Worm (Caenorhabditis elegans) whole organism, young adult: ENCODE results near the gene ape-1.

Source experiments
- B0336.3 ChIP-seq: fragments of 200-800 bp; sonication (Bioruptor generic); IDR thresholded peaks from 2 replicates; pipeline ENCODE4 v1.3.6; 2022; ENCODE audit warnings: missing genetic modification characterization, missing compliant biosample characterization
- C17E4.6 ChIP-seq: fragments of 200-800 bp; sonication (Bioruptor generic); IDR thresholded peaks from 2 replicates; pipeline ENCODE4 v1.3.6; 2022; ENCODE audit warnings: missing genetic modification reagents, missing genetic modification characterization, missing compliant biosample characterization
- F10E7.11 ChIP-seq: sonication (generic microtip); optimal IDR thresholded peaks from 2 replicates; lab custom pipeline; 2017; ENCODE audit warnings: mild to moderate bottlenecking, missing genetic modification characterization, moderate library complexity, missing compliant biosample characterization
- F33H1.4 ChIP-seq: fragments of 200-800 bp; sonication (Bioruptor generic); IDR thresholded peaks from 2 replicates; pipeline ENCODE4 v1.3.6; 2022; ENCODE audit warnings: missing genetic modification reagents, missing genetic modification characterization, missing compliant biosample characterization
- F37B4.10 ChIP-seq: fragments of 200-800 bp; sonication (Bioruptor generic); IDR thresholded peaks from 2 replicates; pipeline ENCODE4 v1.3.6; 2022; ENCODE audit warnings: missing genetic modification characterization, missing compliant biosample characterization
- F57C9.4 ChIP-seq: sonication (generic microtip); optimal IDR thresholded peaks from 2 replicates; lab custom pipeline; 2017; ENCODE audit warnings: mild to moderate bottlenecking, missing genetic modification characterization, missing compliant biosample characterization
- K12H6.12 ChIP-seq: fragments of 200-800 bp; sonication (Bioruptor generic); optimal IDR thresholded peaks from 2 replicates; lab custom pipeline; 2018; ENCODE audit warnings: mild to moderate bottlenecking, missing genetic modification characterization, missing compliant biosample characterization
- T07F8.4 ChIP-seq: sonication (generic microtip); optimal IDR thresholded peaks from 2 replicates; lab custom pipeline; 2016; ENCODE audit warnings: mild to moderate bottlenecking, missing genetic modification characterization, moderate library complexity, missing compliant biosample characterization
- Y53F4B.3 ChIP-seq: fragments of 200-800 bp; sonication (Bioruptor generic); IDR thresholded peaks from 2 replicates; pipeline ENCODE4 v1.3.6; 2022; ENCODE audit warnings: missing genetic modification reagents, missing genetic modification characterization, missing compliant biosample characterization
- Y53G8AR.9 ChIP-seq: fragments of 200-800 bp; sonication (Bioruptor generic); conservative IDR thresholded peaks from 2 replicates; pipeline ENCODE4 v1.3.6; 2022; ENCODE audit warnings: missing genetic modification reagents, missing genetic modification characterization, missing compliant biosample characterization
- Y67H2A.10 ChIP-seq: fragments of 200-800 bp; sonication (Bioruptor generic); conservative IDR thresholded peaks from 2 replicates; pipeline ENCODE4 v1.3.6; 2022; ENCODE audit warnings: missing genetic modification reagents, missing genetic modification characterization, missing compliant biosample characterization
- ZK185.1 ChIP-seq: sonication (generic microtip); optimal IDR thresholded peaks from 2 replicates; lab custom pipeline; 2016; ENCODE audit warnings: mild to moderate bottlenecking, missing genetic modification characterization, missing compliant biosample characterization; ENCODE audit not compliant: poor library complexity, severe bottlenecking
- atf-7 ChIP-seq: sonication (generic microtip); optimal IDR thresholded peaks from 2 replicates; lab custom pipeline; 2017; ENCODE audit warnings: mild to moderate bottlenecking, missing genetic modification characterization, missing compliant biosample characterization
- attf-5 ChIP-seq: fragments of 200-800 bp; sonication (Bioruptor generic); optimal IDR thresholded peaks from 2 replicates; lab custom pipeline; 2018; ENCODE audit warnings: mild to moderate bottlenecking, missing genetic modification characterization, missing compliant biosample characterization
- attf-6 ChIP-seq: fragments of 200-800 bp; sonication (Bioruptor generic); IDR thresholded peaks from 2 replicates; pipeline ENCODE4 v1.3.6; 2022; ENCODE audit warnings: missing genetic modification reagents, missing genetic modification characterization, missing compliant biosample characterization
- bed-2 ChIP-seq: fragments of 200-800 bp; sonication (Bioruptor generic); IDR thresholded peaks from 2 replicates; pipeline ENCODE4 v1.3.6; 2022; ENCODE audit warnings: missing genetic modification reagents, missing genetic modification characterization, missing compliant biosample characterization
- ccch-3 ChIP-seq: fragments of 200-800 bp; sonication (Bioruptor generic); optimal IDR thresholded peaks from 2 replicates; lab custom pipeline; 2018; ENCODE audit warnings: mild to moderate bottlenecking, missing genetic modification characterization, missing compliant biosample characterization
- cebp-1 ChIP-seq, 2 experiments: fragments of 200-800 bp in 1 of 2; sonication (Bioruptor generic) in 1 of 2; sonication (generic microtip) in 1 of 2; IDR thresholded peaks in 1 of 2; optimal IDR thresholded peaks in 1 of 2; 2 replicates each; pipeline versions ENCODE4 v1.3.6 to Lab custom; 2017 to 2022; ENCODE audit warnings: missing compliant biosample characterization in 2 of 2, missing genetic modification characterization in 2 of 2, mild to moderate bottlenecking in 1 of 2, missing genetic modification reagents in 1 of 2, moderate library complexity in 1 of 2
- cebp-2 ChIP-seq: fragments of 200-800 bp; sonication (Bioruptor generic); IDR thresholded peaks from 2 replicates; pipeline ENCODE4 v1.3.6; 2022; ENCODE audit warnings: missing genetic modification characterization, missing compliant biosample characterization
- ceh-27 ChIP-seq: fragments of 200-800 bp; sonication (Bioruptor generic); optimal IDR thresholded peaks from 2 replicates; lab custom pipeline; 2018; ENCODE audit warnings: mild to moderate bottlenecking, missing genetic modification characterization, moderate library complexity, missing compliant biosample characterization
- ceh-40 ChIP-seq: fragments of 200-800 bp; sonication (Bioruptor generic); IDR thresholded peaks from 2 replicates; pipeline ENCODE4 v1.3.6; 2022; ENCODE audit warnings: missing genetic modification characterization, missing compliant biosample characterization
- ceh-58 ChIP-seq: fragments of 200-800 bp; sonication (Bioruptor generic); IDR thresholded peaks from 2 replicates; pipeline ENCODE4 v1.3.6; 2022; ENCODE audit warnings: missing genetic modification characterization, missing compliant biosample characterization
- ceh-91 ChIP-seq: fragments of 200-800 bp; sonication (Bioruptor generic); IDR thresholded peaks from 2 replicates; pipeline ENCODE4 v1.3.6; 2022; ENCODE audit warnings: missing genetic modification reagents, missing genetic modification characterization, missing compliant biosample characterization
- chd-7 ChIP-seq: sonication (generic microtip); optimal IDR thresholded peaks from 2 replicates; lab custom pipeline; 2016; ENCODE audit warnings: mild to moderate bottlenecking, missing genetic modification characterization, moderate library complexity, missing compliant biosample characterization
- efl-1 ChIP-seq: fragments of 150-350 bp; optimal IDR thresholded peaks from 2 replicates; lab custom pipeline; 2014; ENCODE audit warnings: missing biosample characterization, missing genetic modification reagents, missing genetic modification characterization
- egl-18 ChIP-seq: fragments of 200-800 bp; sonication (Bioruptor generic); IDR thresholded peaks from 2 replicates; pipeline ENCODE4 v1.3.6; 2022; ENCODE audit warnings: missing genetic modification reagents, missing genetic modification characterization, missing compliant biosample characterization
- egl-44 ChIP-seq: fragments of 200-800 bp; sonication (Bioruptor generic); IDR thresholded peaks from 2 replicates; pipeline ENCODE4 v1.3.6; 2022; ENCODE audit warnings: missing genetic modification reagents, missing genetic modification characterization, missing compliant biosample characterization
- fkh-3 ChIP-seq: sonication (generic microtip); optimal IDR thresholded peaks from 2 replicates; lab custom pipeline; 2016; ENCODE audit warnings: mild to moderate bottlenecking, missing genetic modification characterization, missing compliant biosample characterization
- hmg-1.2 ChIP-seq: fragments of 200-800 bp; sonication (Bioruptor generic); IDR thresholded peaks from 2 replicates; pipeline ENCODE4 v1.3.6; 2022; ENCODE audit warnings: missing genetic modification reagents, missing genetic modification characterization, missing compliant biosample characterization
- let-526 ChIP-seq: fragments of 200-800 bp; sonication (Bioruptor generic); IDR thresholded peaks from 2 replicates; pipeline ENCODE4 v1.3.6; 2022; ENCODE audit warnings: missing genetic modification reagents, missing genetic modification characterization, missing compliant biosample characterization
- lin-35 ChIP-seq, 3 experiments: fragments of 150-350 bp in 2 of 3; sonication (generic microtip) in 1 of 3; optimal IDR thresholded peaks; 2 replicates each; lab custom pipeline; 2014 to 2018; ENCODE audit warnings: missing biosample characterization in 3 of 3, missing genetic modification characterization in 3 of 3, missing genetic modification reagents in 3 of 3
- lin-54 ChIP-seq: fragments of 200-800 bp; sonication (Bioruptor generic); optimal IDR thresholded peaks from 2 replicates; lab custom pipeline; 2018; ENCODE audit warnings: mild to moderate bottlenecking, missing genetic modification characterization, missing compliant biosample characterization
- lir-1 ChIP-seq: fragments of 200-800 bp; sonication (Bioruptor generic); conservative IDR thresholded peaks from 2 replicates; pipeline ENCODE4 v1.3.6; 2022; ENCODE audit warnings: missing genetic modification reagents, missing genetic modification characterization, missing compliant biosample characterization
- madf-10 ChIP-seq: sonication (generic microtip); optimal IDR thresholded peaks from 2 replicates; lab custom pipeline; 2016; ENCODE audit warnings: mild to moderate bottlenecking, missing genetic modification characterization, missing compliant biosample characterization
- mcd-1 ChIP-seq: fragments of 200-800 bp; sonication (Bioruptor generic); IDR thresholded peaks from 2 replicates; pipeline ENCODE4 v1.3.6; 2022; ENCODE audit warnings: missing genetic modification reagents, missing genetic modification characterization, missing compliant biosample characterization
- mel-28 ChIP-seq: sonication (generic microtip); optimal IDR thresholded peaks from 2 replicates; lab custom pipeline; 2016; ENCODE audit warnings: borderline replicate concordance, mild to moderate bottlenecking, missing genetic modification characterization, missing compliant biosample characterization
- mes-4 ChIP-seq: sonication (generic microtip); optimal IDR thresholded peaks from 2 replicates; lab custom pipeline; 2016; ENCODE audit warnings: missing genotype, missing genetic modification characterization, missing compliant biosample characterization
- mxl-1 ChIP-seq: sonication (generic microtip); optimal IDR thresholded peaks from 2 replicates; lab custom pipeline; 2016; ENCODE audit warnings: missing genetic modification characterization, missing compliant biosample characterization
- nfya-1 ChIP-seq: sonication (generic microtip); optimal IDR thresholded peaks from 2 replicates; lab custom pipeline; 2017; ENCODE audit warnings: antibody characterized with exemption, missing compliant biosample characterization, missing genetic modification characterization, borderline replicate concordance; ENCODE audit not compliant: insufficient read depth
- pha-4 ChIP-seq: fragments of 150-350 bp; sonication (generic microtip); optimal IDR thresholded peaks from 2 replicates; lab custom pipeline; 2014; ENCODE audit warnings: missing biosample characterization, missing genetic modification reagents, missing genetic modification characterization
- repo-1 ChIP-seq: sonication (generic microtip); optimal IDR thresholded peaks from 2 replicates; lab custom pipeline; 2017; ENCODE audit warnings: mild to moderate bottlenecking, missing genetic modification characterization, missing compliant biosample characterization
- rpc-1 ChIP-seq, 2 experiments: fragments of 150-350 bp in 1 of 2; sonication (generic microtip) in 1 of 2; optimal IDR thresholded peaks; 2 replicates each; lab custom pipeline; 2014 to 2018; ENCODE audit warnings: missing biosample characterization in 1 of 2, missing genetic modification characterization in 1 of 2, missing genetic modification reagents in 1 of 2, missing genotype in 1 of 2
- snpc-1.3 ChIP-seq: sonication (generic microtip); optimal IDR thresholded peaks from 2 replicates; lab custom pipeline; 2017; ENCODE audit warnings: missing genetic modification characterization, mild to moderate bottlenecking, missing compliant biosample characterization, antibody characterized with exemption, moderate library complexity, missing genotype, missing genetic modification reagents; ENCODE audit not compliant: insufficient read depth
- somi-1 ChIP-seq: fragments of 200-800 bp; sonication (Bioruptor generic); optimal IDR thresholded peaks from 2 replicates; lab custom pipeline; 2018; ENCODE audit warnings: mild to moderate bottlenecking, missing genetic modification characterization, missing compliant biosample characterization
- sptf-2 ChIP-seq: fragments of 200-800 bp; sonication (Bioruptor generic); optimal IDR thresholded peaks from 2 replicates; lab custom pipeline; 2018; ENCODE audit warnings: mild to moderate bottlenecking, missing genetic modification characterization, missing compliant biosample characterization
- tbp1 ChIP-seq: fragments of 200-800 bp; sonication (Bioruptor generic); optimal IDR thresholded peaks from 2 replicates; lab custom pipeline; 2018; ENCODE audit warnings: mild to moderate bottlenecking, missing genetic modification characterization, missing compliant biosample characterization
- zim-3 ChIP-seq: sonication (generic microtip); optimal IDR thresholded peaks from 2 replicates; lab custom pipeline; 2017; ENCODE audit warnings: mild to moderate bottlenecking, missing genetic modification characterization, moderate library complexity, missing compliant biosample characterization
- ztf-6 ChIP-seq: fragments of 200-800 bp; sonication (Bioruptor generic); IDR thresholded peaks from 2 replicates; pipeline ENCODE4 v1.3.6; 2022; ENCODE audit warnings: missing genetic modification reagents, missing genetic modification characterization, missing compliant biosample characterization

ape-1 gene

DNA sequence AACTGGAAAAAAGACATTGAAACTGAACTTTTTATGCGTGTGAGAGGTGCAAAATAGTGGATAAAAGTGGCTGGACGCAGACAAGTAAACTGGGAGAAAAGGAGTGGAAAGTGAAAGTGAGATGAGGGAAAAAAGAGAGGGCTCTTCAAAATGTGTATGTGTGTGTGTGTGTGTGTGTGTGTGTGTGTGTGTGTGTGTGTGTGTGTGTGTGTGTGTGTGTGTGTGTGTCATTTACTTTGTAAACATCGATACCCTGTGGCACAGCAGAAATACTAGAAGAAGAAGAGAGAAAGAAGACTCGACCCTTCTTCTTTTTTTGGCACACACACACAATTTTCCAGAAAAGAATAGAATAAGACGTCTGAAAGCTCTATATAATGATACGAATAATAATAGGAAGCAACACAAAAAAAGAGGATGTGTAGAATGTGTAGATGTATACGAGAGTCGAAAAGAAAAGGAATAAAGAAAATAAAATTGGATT is 37.1 kb upstream of the ape-1 start:
- TF ChIP-seq egl-18 (GFP tag; lab: Robert Waterston, UW) = no peak
- TF ChIP-seq ceh-58 (GFP tag; lab: Robert Waterston, UW) = no peak
- no peak for TF ChIP-seq let-526 (GFP tag; lab: Robert Waterston, UW)
- TF ChIP-seq mcd-1 (GFP tag; lab: Robert Waterston, UW) = peak; percentile 31; the same call in 1 of the 2 replicates
- TF ChIP-seq ceh-91 = no peak
- no peak for TF ChIP-seq egl-44 (GFP tag; lab: Robert Waterston, UW)
- TF ChIP-seq madf-10 = no peak
- no peak for TF ChIP-seq zim-3 (tag; lab: Kevin White, UChicago)
- no peak for TF ChIP-seq Y53F4B.3
- no peak for TF ChIP-seq T07F8.4 (tag; lab: Kevin White, UChicago)
- no peak for TF ChIP-seq mes-4 (tag; lab: Kevin White, UChicago)
- TF ChIP-seq atf-7 (tag; lab: Kevin White, UChicago) = no peak
- TF ChIP-seq fkh-3 (tag; lab: Kevin White, UChicago) = no peak
- TF ChIP-seq efl-1 = no peak
- no peak for TF ChIP-seq cebp-2
- TF ChIP-seq repo-1 = no peak
- TF ChIP-seq attf-6 (GFP tag; lab: Robert Waterston, UW) = no peak
- TF ChIP-seq cebp-1 (GFP tag; IDR thresholded peaks at IDR 0.05; lab: Robert Waterston, UW) = no peak
- peak; percentile 56 for TF ChIP-seq cebp-1 (tag; optimal IDR thresholded peaks at IDR 0.05; lab: Kevin White, UChicago)
- no peak for TF ChIP-seq nfya-1 (tag; lab: Kevin White, UChicago)
- TF ChIP-seq ccch-3 = no peak
- peak; percentile 4 for TF ChIP-seq attf-5 (GFP tag; lab: Kevin White, UChicago)
- no peak for TF ChIP-seq tbp1 (GFP tag; lab: Kevin White, UChicago)
- TF ChIP-seq ceh-27 (GFP tag; lab: Kevin White, UChicago) = peak; percentile 80
- TF ChIP-seq Y67H2A.10 (GFP tag; lab: Robert Waterston, UW) = no peak
- TF ChIP-seq ceh-40 (GFP tag; lab: Robert Waterston, UW) = no peak
- TF ChIP-seq Y53G8AR.9 (GFP tag; lab: Robert Waterston, UW) = no peak
- TF ChIP-seq F33H1.4 (GFP tag; lab: Robert Waterston, UW) = no peak
- peak; percentile 3 for TF ChIP-seq chd-7 (tag; lab: Kevin White, UChicago)
- TF ChIP-seq C17E4.6 (GFP tag; lab: Robert Waterston, UW) = no peak
- TF ChIP-seq mxl-1 (tag; lab: Kevin White, UChicago) = no peak
- no peak for TF ChIP-seq ztf-6 (GFP tag; lab: Robert Waterston, UW)
- peak; percentile 67; the same call in 1 of the 2 replicates for TF ChIP-seq lir-1 (GFP tag; lab: Robert Waterston, UW)
- TF ChIP-seq lin-54 (GFP tag; lab: Kevin White, UChicago) = peak; percentile 18
- no peak for TF ChIP-seq F57C9.4 (tag; lab: Kevin White, UChicago)
- no peak for TF ChIP-seq ZK185.1 (tag; lab: Kevin White, UChicago)
- no peak for TF ChIP-seq F37B4.10 (GFP tag; lab: Robert Waterston, UW)
- no peak for TF ChIP-seq pha-4 (tag; lab: Kevin White, UChicago)
- no peak for TF ChIP-seq rpc-1 (optimal IDR thresholded peaks at IDR 0.05; lab: Kevin White, UChicago)
- TF ChIP-seq rpc-1 (tag; optimal IDR thresholded peaks at IDR 0.05; lab: Kevin White, UChicago) = no peak
- no peak for TF ChIP-seq somi-1
- TF ChIP-seq B0336.3 (GFP tag; lab: Robert Waterston, UW) = no peak
- TF ChIP-seq bed-2 (GFP tag; lab: Robert Waterston, UW) = no peak
- TF ChIP-seq F10E7.11 = no peak
- TF ChIP-seq lin-35 (GFP tag; optimal IDR thresholded peaks at IDR 0.05; lab: Kevin White, UChicago) = peak in 1 of 3 experiments; percentile 24
- TF ChIP-seq mel-28 (tag; lab: Kevin White, UChicago) = no peak
- no peak for TF ChIP-seq sptf-2 (GFP tag; lab: Kevin White, UChicago)
- peak; percentile 79 for TF ChIP-seq K12H6.12 (tag; lab: Kevin White, UChicago)
- peak; percentile 40; the same call in 1 of the 2 replicates for TF ChIP-seq hmg-1.2
- no peak for TF ChIP-seq snpc-1.3 (tag; lab: Kevin White, UChicago)
